Fruit fly (Drosophila melanogaster): ENCODE measurements around the gene Hipk.

dm6 chr3L:559390-560034, 16.7 kb downstream of the Hipk start:
- TF ChIP-seq psq (optimal IDR thresholded peaks at IDR 0.05) (no peak), Myc (optimal IDR thresholded peaks at IDR 0.05) (no peak), Sin3A (optimal IDR thresholded peaks at IDR 0.05) (no peak), ttk (optimal IDR thresholded peaks at IDR 0.05) (no peak)

All from Kc167 (cell line).